Worm (Caenorhabditis elegans) whole organism, early embryonic: ENCODE data around the gene Y51H7C.12.

ENCODE experiments used
- aly-1 ChIP-seq: sonication (generic microtip); optimal IDR thresholded peaks from 2 replicates; lab custom pipeline; 2016; ENCODE audit warnings: missing genetic modification characterization, missing compliant biosample characterization
- ama-1 ChIP-seq: fragments of 150-350 bp; optimal IDR thresholded peaks from 2 replicates; lab custom pipeline; 2014
- ceh-36 ChIP-seq: sonication (generic microtip); optimal IDR thresholded peaks from 2 replicates; lab custom pipeline; 2016; ENCODE audit warnings: missing genetic modification characterization, inconsistent platforms, missing compliant biosample characterization
- ets-7 ChIP-seq: sonication (generic microtip); optimal IDR thresholded peaks from 2 replicates; lab custom pipeline; 2016; ENCODE audit warnings: missing genotype, missing genetic modification characterization, missing compliant biosample characterization
- flt-1 ChIP-seq: fragments of 200-800 bp; sonication (Bioruptor generic); IDR thresholded peaks from 2 replicates; pipeline ENCODE4 v1.3.6; 2022; ENCODE audit warnings: missing genetic modification characterization, missing compliant biosample characterization
- hmg-4 ChIP-seq: fragments of 200-800 bp; sonication (Bioruptor generic); optimal IDR thresholded peaks from 2 replicates; lab custom pipeline; 2018; ENCODE audit warnings: mild to moderate bottlenecking, missing genetic modification characterization, missing compliant biosample characterization
- hnd-1 ChIP-seq: sonication (generic microtip); optimal IDR thresholded peaks from 2 replicates; lab custom pipeline; 2016; ENCODE audit warnings: missing genetic modification characterization, missing compliant biosample characterization
- pes-1 ChIP-seq: fragments of 200-800 bp; sonication (Bioruptor generic); IDR thresholded peaks from 2 replicates; pipeline ENCODE4 v1.3.6; 2022; ENCODE audit warnings: missing genetic modification reagents, missing genetic modification characterization, missing compliant biosample characterization
- scrt-1 ChIP-seq: fragments of 200-800 bp; sonication (Bioruptor generic); IDR thresholded peaks from 2 replicates; pipeline ENCODE4 v1.3.6; 2022; ENCODE audit warnings: missing genetic modification characterization, missing compliant biosample characterization
- tbx-11 ChIP-seq: fragments of 200-800 bp; sonication (Bioruptor generic); IDR thresholded peaks from 2 replicates; pipeline ENCODE4 v1.3.6; 2022; ENCODE audit warnings: missing genetic modification characterization, missing compliant biosample characterization
- tra-4 ChIP-seq: sonication (generic microtip); optimal IDR thresholded peaks from 2 replicates; lab custom pipeline; 2017; ENCODE audit warnings: missing genetic modification characterization, missing compliant biosample characterization

- TF ChIP-seq tra-4 (no peak), ama-1 (no peak), flt-1 (GFP tag; lab: Robert Waterston, UW) (no peak), hnd-1 (no peak), pes-1 (GFP tag; lab: Robert Waterston, UW) (no peak), ets-7 (no peak), scrt-1 (GFP tag; lab: Robert Waterston, UW) (no peak), tbx-11 (GFP tag; lab: Robert Waterston, UW) (no peak), hmg-4 (GFP tag; lab: Kevin White, UChicago) (no peak), aly-1 (tag; lab: Kevin White, UChicago) (no peak), ceh-36 (no peak)
Observed at ce11 chrII:1412359-1412907, 34.1 kb downstream of the Y51H7C.12 start, which contains the start of gene alkb-1.
